Fruit fly (Drosophila melanogaster): Measurements from ENCODE around the gene Pcyt1.

DNA sequence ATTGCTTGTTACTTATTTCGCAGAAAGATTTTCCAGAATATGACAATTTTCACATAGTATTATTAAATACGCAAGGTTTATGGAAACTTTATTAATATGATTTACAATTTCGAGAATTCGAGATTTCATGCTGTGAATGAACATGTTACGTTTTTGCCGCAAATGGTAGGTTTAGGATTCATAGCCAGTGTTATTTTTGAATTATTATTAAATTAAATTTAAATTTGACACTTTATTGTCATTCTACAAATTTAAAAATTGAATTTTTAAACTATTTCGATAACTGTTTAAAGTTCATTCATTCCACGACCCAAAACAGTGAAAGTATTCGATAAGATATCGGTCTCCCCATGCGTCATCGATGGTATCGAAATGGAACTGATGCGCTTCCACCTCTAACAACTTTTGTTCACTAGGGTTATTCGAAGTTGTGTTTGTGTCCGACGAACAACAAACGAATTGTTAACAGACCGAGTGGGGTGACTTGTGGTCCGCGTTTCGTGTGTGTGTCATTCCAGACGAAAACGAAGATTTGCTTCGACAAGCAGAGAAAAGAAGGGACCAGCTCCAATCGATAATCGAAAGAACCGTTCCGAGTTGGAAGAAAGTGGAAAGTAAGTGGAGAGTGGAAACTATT, at the start of gene Pcyt1, which contains the start of gene CG32313:
- TF ChIP-seq kay (GFP tag; ENCODE audit: borderline replicate concordance) (no peak), cnc (optimal IDR thresholded peaks at IDR 0.05) (no peak), CG14711 (tag; optimal IDR thresholded peaks at IDR 0.05) (peak; percentile 47), Clk (GFP tag; optimal IDR thresholded peaks at IDR 0.05) (no peak), cic (GFP tag; optimal IDR thresholded peaks at IDR 0.05) (peak; percentile 64), CG5204 (GFP tag; optimal IDR thresholded peaks at IDR 0.05) (no peak), pad (GFP tag; optimal IDR thresholded peaks at IDR 0.05) (no peak), Hr96 (GFP tag; optimal IDR thresholded peaks at IDR 0.05) (peak; percentile 46), CG33017 (tag; optimal IDR thresholded peaks at IDR 0.05) (peak; percentile 70), CG1620 (GFP tag; optimal IDR thresholded peaks at IDR 0.05) (no peak), CG12768 (GFP tag; optimal IDR thresholded peaks at IDR 0.05) (peak; percentile 31)
